Fruit fly (Drosophila melanogaster) whole organism, embryonic: ENCODE data around the gene CG31740.

Source experiments
- Abd-B ChIP-seq: fragments of 200-800 bp; sonication (Bioruptor generic); optimal IDR thresholded peaks from 2 replicates; lab custom pipeline; 2018; ENCODE audit warnings: missing biosample characterization, mild to moderate bottlenecking, missing genetic modification characterization, moderate library complexity
- Bdp1 ChIP-seq: fragments of 200-800 bp; sonication (Bioruptor generic); optimal IDR thresholded peaks from 3 replicates; lab custom pipeline; 2016; ENCODE audit warnings: missing biosample characterization, missing genetic modification characterization
- C15 ChIP-seq: fragments of 200-800 bp; sonication (Bioruptor generic); IDR thresholded peaks from 3 replicates; pipeline ENCODE4 v1.3.6; 2022; ENCODE audit warnings: missing biosample characterization, missing genetic modification characterization
- CG15479 ChIP-seq: fragments of 200-800 bp; sonication (Bioruptor generic); optimal IDR thresholded peaks from 3 replicates; lab custom pipeline; 2019; ENCODE audit warnings: missing biosample characterization, mild to moderate bottlenecking, missing genetic modification characterization, moderate library complexity
- CG15514 ChIP-seq: fragments of 200-800 bp; sonication (Bioruptor generic); optimal IDR thresholded peaks from 3 replicates; lab custom pipeline; 2017; ENCODE audit warnings: missing biosample characterization, missing genetic modification characterization, mild to moderate bottlenecking, moderate library complexity, missing genetic modification reagents
- CG17612 ChIP-seq: fragments of 200-800 bp; sonication (Bioruptor generic); IDR thresholded peaks from 2 replicates; pipeline ENCODE4 v1.3.6; 2022; ENCODE audit warnings: missing biosample characterization, missing genetic modification characterization
- CG17802 ChIP-seq: fragments of 200-800 bp; sonication (Bioruptor generic); optimal IDR thresholded peaks from 2 replicates; lab custom pipeline; 2018; ENCODE audit warnings: missing biosample characterization, mild to moderate bottlenecking, missing genetic modification characterization, moderate library complexity
- CG18619 ChIP-seq: fragments of 200-800 bp; sonication (Bioruptor generic); optimal IDR thresholded peaks from 3 replicates; lab custom pipeline; 2017; ENCODE audit warnings: missing biosample characterization, mild to moderate bottlenecking, missing genetic modification characterization
- CG2678 ChIP-seq: fragments of 200-800 bp; sonication (Bioruptor generic); optimal IDR thresholded peaks from 3 replicates; lab custom pipeline; 2019; ENCODE audit warnings: missing biosample characterization, mild to moderate bottlenecking, missing genetic modification characterization, moderate library complexity
- CG43689 ChIP-seq: fragments of 200-800 bp; sonication (Bioruptor generic); IDR thresholded peaks from 2 replicates; pipeline ENCODE4 v1.3.6; 2022; ENCODE audit warnings: missing biosample characterization, missing genetic modification characterization
- CG5180 ChIP-seq: fragments of 200-800 bp; sonication (Bioruptor generic); optimal IDR thresholded peaks from 3 replicates; lab custom pipeline; 2017; ENCODE audit warnings: missing biosample characterization, missing genetic modification characterization, mild to moderate bottlenecking, moderate library complexity, missing genetic modification reagents
- CG6254 ChIP-seq: fragments of 200-800 bp; sonication (Bioruptor generic); optimal IDR thresholded peaks from 3 replicates; lab custom pipeline; 2017; ENCODE audit warnings: mild to moderate bottlenecking, missing biosample characterization, missing genetic modification reagents, missing genetic modification characterization
- CG7556 ChIP-seq: fragments of 200-800 bp; sonication (Bioruptor generic); optimal IDR thresholded peaks from 2 replicates; lab custom pipeline; 2017; ENCODE audit warnings: missing biosample characterization, mild to moderate bottlenecking, missing genetic modification characterization
- CG8944 ChIP-seq: fragments of 200-800 bp; sonication (Bioruptor generic); optimal IDR thresholded peaks from 3 replicates; lab custom pipeline; 2016; ENCODE audit warnings: missing biosample characterization, missing genetic modification characterization
- Fer1 ChIP-seq: fragments of 200-800 bp; sonication (Bioruptor generic); optimal IDR thresholded peaks from 2 replicates; lab custom pipeline; 2017; ENCODE audit warnings: missing biosample characterization, mild to moderate bottlenecking, missing genetic modification characterization
- HLH4C ChIP-seq: fragments of 200-800 bp; sonication (Bioruptor generic); IDR thresholded peaks from 3 replicates; pipeline ENCODE4 v1.3.6; 2022; ENCODE audit warnings: missing biosample characterization, missing genetic modification characterization; ENCODE audit not compliant: partially characterized antibody
- HLHmδ ChIP-seq: fragments of 200-800 bp; sonication (Bioruptor generic); optimal IDR thresholded peaks from 2 replicates; lab custom pipeline; 2018; ENCODE audit warnings: missing biosample characterization, mild to moderate bottlenecking, missing genetic modification characterization, moderate library complexity
- Lhr ChIP-seq: fragments of 200-800 bp; sonication (Bioruptor generic); optimal IDR thresholded peaks from 3 replicates; lab custom pipeline; 2017; ENCODE audit warnings: mild to moderate bottlenecking, missing biosample characterization, missing genetic modification reagents, missing genetic modification characterization
- MBD-R2 ChIP-seq: fragments of 200-800 bp; sonication (Bioruptor generic); IDR thresholded peaks from 2 replicates; pipeline ENCODE4 v1.3.6; 2022; ENCODE audit warnings: missing biosample characterization, missing genetic modification characterization
- Neu2 ChIP-seq: fragments of 200-800 bp; sonication (Bioruptor generic); optimal IDR thresholded peaks from 3 replicates; lab custom pipeline; 2016; ENCODE audit warnings: missing biosample characterization, missing genetic modification characterization, borderline replicate concordance
- Oaz ChIP-seq: fragments of 200-800 bp; sonication (Bioruptor generic); IDR thresholded peaks from 2 replicates; pipeline ENCODE4 v1.3.6; 2022; ENCODE audit warnings: missing biosample characterization, missing genetic modification characterization
- Rx ChIP-seq: fragments of 200-800 bp; sonication (Bioruptor generic); IDR thresholded peaks from 2 replicates; pipeline ENCODE4 v1.3.6; 2022; ENCODE audit warnings: missing biosample characterization, missing genetic modification characterization
- Sry-β ChIP-seq: fragments of 200-800 bp; sonication (Bioruptor generic); optimal IDR thresholded peaks from 2 replicates; lab custom pipeline; 2018; ENCODE audit warnings: missing biosample characterization, mild to moderate bottlenecking, missing genetic modification characterization, moderate library complexity
- al ChIP-seq: fragments of 200-800 bp; sonication (Bioruptor generic); IDR thresholded peaks from 2 replicates; pipeline ENCODE4 v1.3.6; 2022; ENCODE audit warnings: missing biosample characterization, missing genetic modification characterization
- danr ChIP-seq: fragments of 200-800 bp; sonication (Bioruptor generic); IDR thresholded peaks from 2 replicates; pipeline ENCODE4 v1.3.6; 2022; ENCODE audit warnings: missing biosample characterization, missing genetic modification characterization
- dati ChIP-seq: fragments of 200-800 bp; sonication (Bioruptor generic); IDR thresholded peaks from 2 replicates; pipeline ENCODE4 v1.3.6; 2022; ENCODE audit warnings: missing biosample characterization, missing genetic modification characterization
- esg ChIP-seq: fragments of 200-800 bp; sonication (Bioruptor generic); conservative IDR thresholded peaks from 2 replicates; pipeline ENCODE4 v1.3.6; 2022; ENCODE audit warnings: missing biosample characterization, missing genetic modification characterization
- ewg ChIP-seq: fragments of 200-800 bp; sonication (Bioruptor generic); optimal IDR thresholded peaks from 3 replicates; lab custom pipeline; 2017; ENCODE audit warnings: mild to moderate bottlenecking, missing biosample characterization, missing genetic modification reagents, missing genetic modification characterization
- gfzf ChIP-seq: fragments of 200-800 bp; sonication (Bioruptor generic); optimal IDR thresholded peaks from 2 replicates; lab custom pipeline; 2016; ENCODE audit warnings: missing biosample characterization, mild to moderate bottlenecking, missing genetic modification characterization, moderate library complexity
- h ChIP-seq: fragments of >200 bp; optimal IDR thresholded peaks from 2 replicates; lab custom pipeline; 2017
- jumu ChIP-seq: fragments of 200-800 bp; sonication (Bioruptor generic); optimal IDR thresholded peaks from 3 replicates; lab custom pipeline; 2016; ENCODE audit warnings: missing biosample characterization, missing genetic modification characterization
- kah ChIP-seq: fragments of 200-800 bp; sonication (Bioruptor generic); optimal IDR thresholded peaks from 2 replicates; lab custom pipeline; 2018; ENCODE audit warnings: missing biosample characterization, mild to moderate bottlenecking, missing genetic modification characterization
- klu ChIP-seq: fragments of 200-800 bp; sonication (Bioruptor generic); IDR thresholded peaks from 2 replicates; pipeline ENCODE4 v1.3.6; 2022; ENCODE audit warnings: missing biosample characterization, missing genetic modification characterization
- knrl ChIP-seq: fragments of 200-800 bp; sonication (Bioruptor generic); IDR thresholded peaks from 3 replicates; pipeline ENCODE4 v1.3.6; 2022; ENCODE audit warnings: missing biosample characterization, missing genetic modification characterization; ENCODE audit not compliant: partially characterized antibody
- lab ChIP-seq: fragments of 200-800 bp; sonication (Bioruptor generic); optimal IDR thresholded peaks from 3 replicates; lab custom pipeline; 2017; ENCODE audit warnings: missing biosample characterization, missing genetic modification characterization, mild to moderate bottlenecking, moderate library complexity, missing genetic modification reagents
- oc ChIP-seq: fragments of 200-800 bp; sonication (Bioruptor generic); optimal IDR thresholded peaks from 2 replicates; lab custom pipeline; 2018; ENCODE audit warnings: missing biosample characterization, mild to moderate bottlenecking, missing genetic modification characterization, moderate library complexity
- ro ChIP-seq: fragments of 200-800 bp; sonication (Bioruptor generic); IDR thresholded peaks from 2 replicates; pipeline ENCODE4 v1.3.6; 2022; ENCODE audit warnings: missing biosample characterization, missing genetic modification characterization
- tna ChIP-seq: fragments of 200-800 bp; sonication (Bioruptor generic); IDR thresholded peaks from 2 replicates; pipeline ENCODE4 v1.3.6; 2022; ENCODE audit warnings: missing biosample characterization, missing genetic modification characterization; ENCODE audit not compliant: partially characterized antibody
- trem ChIP-seq: fragments of 200-800 bp; optimal IDR thresholded peaks from 3 replicates; lab custom pipeline; 2019; ENCODE audit warnings: missing biosample characterization, mild to moderate bottlenecking, missing genetic modification characterization, moderate library complexity

Gene CG31740

dm6 chr2L:18006327-18006726 lies 2.4 kb upstream of the CG31740 start, which contains the start of gene CG5693:
CG5693 (plus strand) TSS chr2L:18006627.
- TF ChIP-seq Lhr (GFP tag; lab: Kevin White, UChicago) (no peak), lab (GFP tag; lab: Kevin White, UChicago) (no peak), MBD-R2 (GFP tag; lab: Robert Waterston, UW) (no peak), gfzf (GFP tag; lab: Kevin White, UChicago) (no peak), CG18619 (GFP tag; lab: Kevin White, UChicago) (no peak), HLH4C (GFP tag; lab: Robert Waterston, UW) (no peak), danr (no peak), CG15514 (GFP tag; lab: Kevin White, UChicago) (no peak), jumu (no peak), C15 (GFP tag; lab: Robert Waterston, UW) (no peak), al (no peak), tna (GFP tag; lab: Robert Waterston, UW) (no peak), CG8944 (GFP tag; lab: Kevin White, UChicago) (no peak), CG15479 (GFP tag; lab: Kevin White, UChicago) (no peak), h (lab: Kevin White, UChicago) (no peak), Fer1 (GFP tag; lab: Kevin White, UChicago) (no peak), CG6254 (GFP tag; lab: Kevin White, UChicago) (no peak), klu (no peak), kah (no peak), Rx (GFP tag; lab: Robert Waterston, UW) (no peak)

DNA sequence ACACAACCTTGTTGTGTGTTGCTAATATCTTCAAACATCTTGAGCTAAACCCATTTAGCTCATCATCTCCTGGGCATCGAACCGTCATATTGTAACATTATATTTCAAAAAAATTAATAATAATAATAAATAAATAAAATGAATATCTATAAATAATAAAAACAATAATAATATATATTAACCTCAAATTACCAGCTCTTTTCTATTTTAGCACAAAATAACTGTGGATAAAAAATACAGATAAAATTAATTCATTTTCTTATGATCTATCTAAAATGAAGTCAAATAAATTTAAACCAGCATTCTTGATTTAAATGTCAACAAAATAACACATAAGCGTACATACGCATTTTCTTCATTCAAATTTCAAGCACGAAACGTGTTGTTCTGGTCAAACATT lies 1.7 kb upstream of the CG31740 start, which contains the start of gene CG42659:
Gene CG42659, plus strand, starts transcription at position 301 of the 400 bp plus-strand sequence.
- no peak for TF ChIP-seq CG7556 (GFP tag; lab: Kevin White, UChicago)
- TF ChIP-seq esg (GFP tag; lab: Robert Waterston, UW) = no peak
- TF ChIP-seq Bdp1 (GFP tag; lab: Kevin White, UChicago) = no peak
- TF ChIP-seq CG18619 (GFP tag; lab: Kevin White, UChicago) = no peak
- TF ChIP-seq CG43689 (GFP tag; lab: Robert Waterston, UW) = no peak
- no peak for TF ChIP-seq knrl
- no peak for TF ChIP-seq CG2678
- no peak for TF ChIP-seq ro (GFP tag; lab: Robert Waterston, UW)
- no peak for TF ChIP-seq HLHmδ (GFP tag; lab: Kevin White, UChicago)
- TF ChIP-seq al = no peak
- TF ChIP-seq CG17612 (GFP tag; lab: Robert Waterston, UW) = no peak
- TF ChIP-seq, all 482 proteins: peak for 0

DNA sequence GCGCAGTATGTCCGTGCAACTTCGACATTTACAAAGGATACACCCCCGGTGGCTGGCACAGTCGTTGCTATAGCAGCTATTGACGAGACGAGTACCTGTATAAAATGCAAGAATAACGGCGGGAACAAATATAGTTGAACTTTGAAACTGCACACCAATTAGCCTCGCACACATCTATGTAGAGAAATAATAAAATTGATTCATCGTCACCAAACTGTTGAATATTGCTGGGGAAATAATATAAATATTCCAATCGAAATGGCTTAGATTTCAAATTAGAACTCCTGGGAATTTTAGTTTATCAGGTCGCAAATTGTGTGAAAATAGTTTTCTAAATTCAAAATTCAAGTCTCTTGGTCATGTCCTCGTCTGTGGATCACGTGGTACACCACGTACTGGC lies 1.1 kb upstream of the CG31740 start, which contains the start of the genes CG42634 and CG42635:
Gene CG42634, plus strand, starts transcription at position 301 of the 400 bp plus-strand sequence.
Gene CG42635, plus strand, starts transcription at position 301 of the 400 bp plus-strand sequence.
- TF ChIP-seq dati (GFP tag; lab: Robert Waterston, UW) (no peak), CG17802 (tag; lab: Kevin White, UChicago) (no peak), Neu2 (GFP tag; lab: Kevin White, UChicago) (no peak), Abd-B (no peak), Oaz (GFP tag; lab: Robert Waterston, UW) (no peak), trem (tag; lab: Kevin White, UChicago) (no peak), Sry-β (no peak)

dm6 chr2L:18009672-18010071 lies 919 bp downstream of the CG31740 start:
- peak; percentile 96 for TF ChIP-seq CG5180 (GFP tag; lab: Kevin White, UChicago)
- peak; percentile 83 for TF ChIP-seq ewg
- no peak for TF ChIP-seq oc (tag; lab: Kevin White, UChicago)
